Worm (Caenorhabditis elegans): Measurements from ENCODE around the gene clec-147.
"Not testable (repeated sequence)": the region's sequence is repeated elsewhere in the genome, so short reads cannot be mapped to it uniquely, and the experiment has no call there.

clec-147 gene

ce11 chrII:14537728-14538127 is at the start of gene clec-147, which contains the start of gene C04H5.7:
Gene clec-147, minus strand, starts transcription at chrII:14537828.
Gene C04H5.7, plus strand, starts transcription at chrII:14537946.
- TF ChIP-seq unc-62 (GFP tag; optimal IDR thresholded peaks at IDR 0.05) = no peak

- no peak for TF ChIP-seq unc-62 (GFP tag; optimal IDR thresholded peaks at IDR 0.05)
These were observed 49.8 kb upstream of the clec-147 start, which contains the start of gene C01G12.5 for ce11 chrII:14587407-14587806. Gene C01G12.5, minus strand, starts transcription at chrII:14587507.

- TF ChIP-seq unc-62 (GFP tag; optimal IDR thresholded peaks at IDR 0.05) = no peak
These were observed 44.6 kb upstream of the clec-147 start, which contains the start of gene C01G12.3 for ce11 chrII:14582206-14582605. Gene C01G12.3, minus strand, starts transcription at chrII:14582306.

ce11 chrII:14580549-14580948 is 42.9 kb upstream of the clec-147 start, which contains the start of the genes nspb-8 and nspb-9:
Gene nspb-8, minus strand, starts transcription at chrII:14580649.
Gene nspb-9, plus strand, starts transcription at chrII:14580859.
- TF ChIP-seq unc-62 (GFP tag; optimal IDR thresholded peaks at IDR 0.05) = no peak

ce11 chrII:14578716-14579115 is 41.1 kb upstream of the clec-147 start, which contains the start of gene C01G12.9:
Gene C01G12.9, plus strand, starts transcription at chrII:14579016.
- TF ChIP-seq unc-62 (GFP tag; optimal IDR thresholded peaks at IDR 0.05) = no peak

ce11 chrII:14578013-14578412 is 40.4 kb upstream of the clec-147 start, which contains the start of gene nspb-7:
Gene nspb-7, plus strand, starts transcription at chrII:14578313.
- no peak for TF ChIP-seq unc-62 (GFP tag; optimal IDR thresholded peaks at IDR 0.05)

- no peak for TF ChIP-seq unc-62 (GFP tag; optimal IDR thresholded peaks at IDR 0.05)
These were observed 38.8 kb upstream of the clec-147 start, which contains the start of gene C01G12.13 for ce11 chrII:14576429-14576828. Gene C01G12.13, plus strand, starts transcription at chrII:14576729.

ce11 chrII:14574790-14575189 is 37.2 kb upstream of the clec-147 start:
- TF ChIP-seq unc-62 (GFP tag; optimal IDR thresholded peaks at IDR 0.05) = no peak

- no peak for TF ChIP-seq unc-62 (GFP tag; optimal IDR thresholded peaks at IDR 0.05)
These were observed 35.7 kb upstream of the clec-147 start, which contains the start of gene madf-5 for ce11 chrII:14573315-14573714. Gene madf-5, plus strand, starts transcription at chrII:14573615.

- TF ChIP-seq unc-62 (GFP tag; optimal IDR thresholded peaks at IDR 0.05) = no peak
These were observed 33.0 kb upstream of the clec-147 start for ce11 chrII:14570541-14571160.

- TF ChIP-seq unc-62 (GFP tag; optimal IDR thresholded peaks at IDR 0.05) = no peak
These were observed 31.7 kb upstream of the clec-147 start for ce11 chrII:14569322-14569721.

- TF ChIP-seq unc-62 (GFP tag; optimal IDR thresholded peaks at IDR 0.05) = no peak
These were observed 30.2 kb upstream of the clec-147 start for ce11 chrII:14567811-14568210.

- not testable (repeated sequence) for TF ChIP-seq unc-62 (GFP tag; optimal IDR thresholded peaks at IDR 0.05)
These were observed 24.0 kb upstream of the clec-147 start, which contains the start of gene mog-4 for ce11 chrII:14561549-14562115. Gene mog-4, minus strand, starts transcription at chrII:14561599.

- no peak for TF ChIP-seq unc-62 (GFP tag; optimal IDR thresholded peaks at IDR 0.05)
These were observed 17.4 kb upstream of the clec-147 start for ce11 chrII:14555019-14555418.

- no peak for TF ChIP-seq unc-62 (GFP tag; optimal IDR thresholded peaks at IDR 0.05)
These were observed 13.0 kb upstream of the clec-147 start, which contains the start of gene nlp-41 for ce11 chrII:14550613-14551012. Gene nlp-41, plus strand, starts transcription at chrII:14550913.

ce11 chrII:14548691-14549090 is 11.1 kb upstream of the clec-147 start, which contains the start of gene gcy-29:
Gene gcy-29, minus strand, starts transcription at chrII:14548791.
- no peak for TF ChIP-seq unc-62 (GFP tag; optimal IDR thresholded peaks at IDR 0.05)

ce11 chrII:14540551-14540950 is 2.9 kb upstream of the clec-147 start:
- TF ChIP-seq unc-62 (GFP tag; optimal IDR thresholded peaks at IDR 0.05) = no peak

All from whole organism, dauer.